Worm (Caenorhabditis elegans) whole organism, mixed stage, embryonic: ENCODE results near the gene C30H6.9.

Experiments used
- bed-3 ChIP-seq: fragments of 200-800 bp; sonication (Bioruptor generic); optimal IDR thresholded peaks from 3 replicates; lab custom pipeline; 2018; ENCODE audit warnings: mild to moderate bottlenecking, missing genetic modification characterization, moderate library complexity, missing compliant biosample characterization
- blmp-1 ChIP-seq: fragments of 150-350 bp; optimal IDR thresholded peaks from 2 replicates; lab custom pipeline; 2014; ENCODE audit warnings: missing biosample characterization, missing genetic modification characterization
- ceh-43 ChIP-seq: fragments of 200-800 bp; sonication (Bioruptor generic); optimal IDR thresholded peaks from 2 replicates; lab custom pipeline; 2018; ENCODE audit warnings: mild to moderate bottlenecking, missing genetic modification characterization, moderate library complexity, missing compliant biosample characterization
- ceh-83 ChIP-seq: fragments of 200-800 bp; sonication (Bioruptor generic); optimal IDR thresholded peaks from 2 replicates; lab custom pipeline; 2018; ENCODE audit warnings: mild to moderate bottlenecking, missing genetic modification characterization, missing compliant biosample characterization
- drap-1 ChIP-seq: fragments of 200-800 bp; sonication (Bioruptor generic); optimal IDR thresholded peaks from 3 replicates; lab custom pipeline; 2018; ENCODE audit warnings: mild to moderate bottlenecking, missing genetic modification characterization, missing compliant biosample characterization
- elt-1 ChIP-seq: sonication (generic microtip); optimal IDR thresholded peaks from 2 replicates; lab custom pipeline; 2017; ENCODE audit warnings: missing genetic modification characterization, mild to moderate bottlenecking, missing compliant biosample characterization, antibody characterized with exemption, moderate library complexity, borderline replicate concordance; ENCODE audit not compliant: insufficient read depth
- elt-3 ChIP-seq: fragments of 150-350 bp; optimal IDR thresholded peaks from 2 replicates; lab custom pipeline; 2014; ENCODE audit warnings: missing biosample characterization, missing genetic modification characterization
- flh-1 ChIP-seq: fragments of 200-800 bp; sonication (Bioruptor generic); optimal IDR thresholded peaks from 2 replicates; lab custom pipeline; 2018; ENCODE audit warnings: mild to moderate bottlenecking, missing genetic modification characterization, moderate library complexity, missing compliant biosample characterization
- hlh-1 ChIP-seq: fragments of 150-350 bp; optimal IDR thresholded peaks from 2 replicates; lab custom pipeline; 2014; ENCODE audit warnings: missing biosample characterization, missing genetic modification reagents, missing genetic modification characterization
- lin-13 ChIP-seq: fragments of 150-350 bp; optimal IDR thresholded peaks from 2 replicates; lab custom pipeline; 2014; ENCODE audit warnings: missing biosample characterization, missing genetic modification characterization
- lin-32 ChIP-seq: fragments of 200-800 bp; sonication (Bioruptor generic); optimal IDR thresholded peaks from 2 replicates; lab custom pipeline; 2018; ENCODE audit warnings: mild to moderate bottlenecking, missing genetic modification characterization, missing compliant biosample characterization
- lsy-2 ChIP-seq: fragments of 150-350 bp; optimal IDR thresholded peaks from 2 replicates; lab custom pipeline; 2014; ENCODE audit warnings: missing biosample characterization, missing genetic modification characterization
- mab-5 ChIP-seq: fragments of 150-350 bp; optimal IDR thresholded peaks from 2 replicates; lab custom pipeline; 2014; ENCODE audit warnings: missing biosample characterization, missing genetic modification characterization
- mep-1 ChIP-seq: fragments of 150-350 bp; optimal IDR thresholded peaks from 2 replicates; lab custom pipeline; 2017; ENCODE audit warnings: missing biosample characterization, missing genetic modification reagents, missing genetic modification characterization, inconsistent platforms
- mls-2 ChIP-seq: sonication (generic microtip); optimal IDR thresholded peaks from 2 replicates; lab custom pipeline; 2016; ENCODE audit warnings: mild to moderate bottlenecking, missing genetic modification characterization, moderate library complexity, missing compliant biosample characterization
- nhr-12 ChIP-seq: fragments of 150-350 bp; optimal IDR thresholded peaks from 2 replicates; lab custom pipeline; 2014; ENCODE audit warnings: missing biosample characterization, missing genetic modification characterization
- nhr-2 ChIP-seq: fragments of 150-350 bp; optimal IDR thresholded peaks from 2 replicates; lab custom pipeline; 2014; ENCODE audit warnings: missing biosample characterization, missing genetic modification characterization
- nhr-237 ChIP-seq: fragments of 150-350 bp; optimal IDR thresholded peaks from 2 replicates; lab custom pipeline; 2014; ENCODE audit warnings: missing biosample characterization, missing genetic modification characterization
- nhr-28 ChIP-seq: fragments of 150-350 bp; optimal IDR thresholded peaks from 2 replicates; lab custom pipeline; 2014; ENCODE audit warnings: missing biosample characterization, missing genetic modification characterization
- nhr-76 ChIP-seq: sonication (generic microtip); optimal IDR thresholded peaks from 2 replicates; lab custom pipeline; 2017; ENCODE audit warnings: missing biosample characterization, missing genetic modification characterization
- pha-4 ChIP-seq: fragments of 150-350 bp; optimal IDR thresholded peaks from 2 replicates; lab custom pipeline; 2018; ENCODE audit warnings: missing biosample characterization, missing genetic modification reagents, missing genetic modification characterization
- sem-2 ChIP-seq: fragments of 200-800 bp; sonication (Bioruptor generic); optimal IDR thresholded peaks from 2 replicates; lab custom pipeline; 2018; ENCODE audit warnings: mild to moderate bottlenecking, missing genetic modification characterization, missing compliant biosample characterization
- sptf-1 ChIP-seq: sonication (generic microtip); optimal IDR thresholded peaks from 2 replicates; lab custom pipeline; 2017; ENCODE audit warnings: mild to moderate bottlenecking, missing genetic modification characterization, moderate library complexity, missing compliant biosample characterization
- tbx-8 ChIP-seq: fragments of 200-800 bp; sonication (Bioruptor generic); optimal IDR thresholded peaks from 2 replicates; lab custom pipeline; 2018; ENCODE audit warnings: mild to moderate bottlenecking, missing genetic modification characterization, moderate library complexity, missing compliant biosample characterization
- unc-120 ChIP-seq: sonication (generic microtip); optimal IDR thresholded peaks from 2 replicates; lab custom pipeline; 2017; ENCODE audit warnings: missing genetic modification characterization, missing compliant biosample characterization; ENCODE audit not compliant: poor library complexity, severe bottlenecking
- unc-39 ChIP-seq: fragments of 150-350 bp; optimal IDR thresholded peaks from 2 replicates; lab custom pipeline; 2014; ENCODE audit warnings: missing biosample characterization, missing genetic modification characterization
- unc-62 ChIP-seq: fragments of 150-350 bp; optimal IDR thresholded peaks from 2 replicates; lab custom pipeline; 2014; ENCODE audit warnings: missing biosample characterization, missing genetic modification reagents, missing genetic modification characterization
- zip-8 ChIP-seq: fragments of 150-350 bp; optimal IDR thresholded peaks from 2 replicates; lab custom pipeline; 2014; ENCODE audit warnings: missing biosample characterization, missing genetic modification characterization

The C30H6.9 gene

ce11 chrIV:17371469-17371868 lies 8.5 kb downstream of the C30H6.9 start, which contains the start of gene C30H6.5:
Gene C30H6.5, plus strand, starts transcription at chrIV:17371769.
- TF ChIP-seq sem-2 (no peak), nhr-2 (tag; lab: Kevin White, UChicago) (no peak), zip-8 (tag; lab: Kevin White, UChicago) (peak; percentile 7), nhr-12 (tag; lab: Kevin White, UChicago) (no peak), tbx-8 (GFP tag; lab: Kevin White, UChicago) (no peak), unc-39 (tag; lab: Kevin White, UChicago) (no peak), bed-3 (GFP tag; lab: Kevin White, UChicago) (no peak)

ce11 chrIV:17368292-17368691 lies 11.7 kb downstream of the C30H6.9 start, which contains the start of gene trh-1:
Gene trh-1, plus strand, starts transcription at chrIV:17368592.
- no peak for TF ChIP-seq hlh-1 (tag; lab: Kevin White, UChicago)
- no peak for TF ChIP-seq unc-120
- TF ChIP-seq sem-2: no peak
- no peak for TF ChIP-seq nhr-2 (tag; lab: Kevin White, UChicago)
- TF ChIP-seq bed-3 (GFP tag; lab: Kevin White, UChicago): no peak

- TF ChIP-seq zip-8 (tag; lab: Kevin White, UChicago) (no peak), lin-13 (no peak), sem-2 (no peak), nhr-76 (tag; lab: Kevin White, UChicago) (no peak), hlh-1 (tag; lab: Kevin White, UChicago) (no peak), mab-5 (no peak), ceh-43 (GFP tag; lab: Kevin White, UChicago) (no peak), unc-39 (tag; lab: Kevin White, UChicago) (no peak)
These were observed 12.7 kb downstream of the C30H6.9 start, which contains the start of gene zipt-17 for ce11 chrIV:17367294-17367693. Gene zipt-17, minus strand, starts transcription at chrIV:17367394.

ce11 chrIV:17361143-17361542 lies 18.8 kb downstream of the C30H6.9 start, which contains the start of gene clec-202:
Gene clec-202, plus strand, starts transcription at chrIV:17361443.
- TF ChIP-seq sem-2 (no peak), nhr-28 (no peak)

ce11 chrIV:17351586-17351985 lies 28.4 kb downstream of the C30H6.9 start, which contains the start of gene clec-199:
Gene clec-199, plus strand, starts transcription at chrIV:17351886.
- TF ChIP-seq sptf-1 (tag; lab: Kevin White, UChicago) (no peak), lin-32 (no peak), mls-2 (tag; lab: Kevin White, UChicago) (no peak), unc-39 (tag; lab: Kevin White, UChicago) (no peak), flh-1 (no peak), zip-8 (tag; lab: Kevin White, UChicago) (no peak), nhr-237 (tag; lab: Kevin White, UChicago) (no peak), bed-3 (GFP tag; lab: Kevin White, UChicago) (no peak), elt-3 (tag; lab: Kevin White, UChicago) (no peak), mep-1 (tag; lab: Kevin White, UChicago) (no peak), hlh-1 (tag; lab: Kevin White, UChicago) (no peak), elt-1 (no peak), lin-13 (no peak), pha-4 (tag; lab: Kevin White, UChicago) (no peak), nhr-76 (tag; lab: Kevin White, UChicago) (no peak), mab-5 (no peak)

- TF ChIP-seq elt-3 (tag; lab: Kevin White, UChicago): no peak
- TF ChIP-seq nhr-237 (tag; lab: Kevin White, UChicago): no peak
- no peak for TF ChIP-seq mls-2 (tag; lab: Kevin White, UChicago)
- TF ChIP-seq unc-62: no peak
- TF ChIP-seq nhr-28: no peak
- no peak for TF ChIP-seq drap-1 (GFP tag; lab: Kevin White, UChicago)
- TF ChIP-seq pha-4 (tag; lab: Kevin White, UChicago): no peak
- TF ChIP-seq blmp-1: no peak
- TF ChIP-seq elt-1: no peak
- TF ChIP-seq ceh-83: no peak
- TF ChIP-seq lin-32: no peak
- no peak for TF ChIP-seq sem-2
- TF ChIP-seq nhr-76 (tag; lab: Kevin White, UChicago): no peak
- TF ChIP-seq mab-5: no peak
- no peak for TF ChIP-seq flh-1
- no peak for TF ChIP-seq lin-13
- no peak for TF ChIP-seq lsy-2
- TF ChIP-seq, all 35 proteins: peak for 0
These were observed 33.3 kb downstream of the C30H6.9 start, which contains the start of the genes clec-197 and clec-198 for ce11 chrIV:17346599-17347218. Gene clec-197, minus strand, starts transcription at chrIV:17346699. Gene clec-198, plus strand, starts transcription at chrIV:17347168.
